Fruit fly (Drosophila melanogaster): ENCODE data around the gene FASN1.
A peak's percentile ranks its signal among the peaks of the same experiment; 100 is the strongest.

DNA sequence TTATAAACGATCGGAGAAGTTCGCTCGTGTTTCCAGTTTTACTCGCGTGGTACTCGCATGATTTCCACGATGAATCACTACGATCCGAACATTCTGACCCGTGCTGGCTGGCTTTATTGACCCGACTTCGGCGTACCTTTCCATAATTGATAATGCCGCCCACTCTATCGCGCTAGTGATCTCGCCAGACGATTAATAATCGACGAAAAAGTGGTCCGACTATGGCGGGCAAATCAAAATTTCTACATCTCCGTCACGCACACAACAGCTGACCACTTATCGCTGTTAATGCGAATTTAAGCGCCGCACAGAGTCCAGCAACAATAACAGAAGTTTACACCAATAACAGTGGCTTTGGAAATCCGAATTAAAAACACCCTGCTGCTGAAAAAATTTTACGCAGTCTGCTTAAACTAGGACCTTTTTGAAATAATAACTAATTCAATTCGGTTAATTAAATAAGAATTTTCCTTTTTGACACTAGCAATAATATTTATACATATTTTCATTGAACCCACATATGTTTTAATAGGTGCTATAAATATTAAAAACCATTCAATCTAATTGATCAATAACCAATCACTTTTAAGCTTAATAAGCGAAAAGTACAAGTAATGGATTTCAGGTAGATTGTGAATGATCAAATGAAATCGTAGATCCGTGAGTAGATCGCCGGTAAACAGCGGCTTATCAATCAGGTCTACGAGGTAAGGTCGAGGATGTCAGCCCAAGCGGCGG, 519 bp upstream of the FASN1 start:
- no peak for TF ChIP-seq Tbp (GFP tag; optimal IDR thresholded peaks at IDR 0.05)
- TF ChIP-seq CG12942 (GFP tag; optimal IDR thresholded peaks at IDR 0.05), result peak; percentile 30
- TF ChIP-seq bcd (GFP tag; optimal IDR thresholded peaks at IDR 0.05), result peak; percentile 51
- TF ChIP-seq aop (GFP tag; IDR thresholded peaks at IDR 0.05), result no peak
- TF ChIP-seq gsb (GFP tag; IDR thresholded peaks at IDR 0.05), result no peak
- TF ChIP-seq E2f2 (GFP tag; IDR thresholded peaks at IDR 0.05), result peak; percentile 80
- TF ChIP-seq NfI (GFP tag; optimal IDR thresholded peaks at IDR 0.05), result no peak
- TF ChIP-seq Med (GFP tag), result peak; percentile 27
- peak; percentile 94 for TF ChIP-seq cwo (GFP tag; optimal IDR thresholded peaks at IDR 0.05)
- TF ChIP-seq CG2199 (GFP tag; IDR thresholded peaks at IDR 0.05), result no peak
- TF ChIP-seq CG11398 (GFP tag; optimal IDR thresholded peaks at IDR 0.05), result no peak
- peak; percentile 15 for TF ChIP-seq fd3F (GFP tag; optimal IDR thresholded peaks at IDR 0.05)
- TF ChIP-seq bsh (GFP tag; optimal IDR thresholded peaks at IDR 0.05), result no peak
